Worm (Caenorhabditis elegans): Measurements from ENCODE around the gene F40G9.6.

The F40G9.6 gene

DNA sequence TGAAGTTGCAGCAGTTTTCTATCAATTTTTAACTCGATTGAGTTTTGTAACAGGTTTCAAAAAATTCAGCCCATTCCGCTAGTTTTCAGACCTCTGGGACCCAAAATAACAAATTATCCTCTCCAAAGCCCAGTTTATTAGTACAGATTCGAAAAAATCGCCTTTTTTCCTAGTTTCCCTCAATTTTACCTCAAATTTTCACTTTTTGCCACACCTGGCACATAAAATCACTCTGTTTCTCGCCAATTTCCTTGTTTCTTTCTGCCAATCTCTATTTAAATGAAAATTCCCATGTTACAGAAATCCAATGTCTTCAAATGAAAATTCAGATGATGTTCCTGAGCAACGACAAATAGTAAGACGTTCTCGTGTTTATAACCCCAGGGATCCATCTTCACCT lies 47.2 kb upstream of the F40G9.6 start, which contains the start of gene pals-22:
TSS of gene pals-22 (plus strand) at position 301 of the 400 bp plus-strand sequence.
- TF ChIP-seq ama-1 (optimal IDR thresholded peaks at IDR 0.05) (no peak), elt-3 (tag; optimal IDR thresholded peaks at IDR 0.05) (no peak), hmg-11 (tag; optimal IDR thresholded peaks at IDR 0.05) (no peak), zag-1 (tag; optimal IDR thresholded peaks at IDR 0.05) (no peak), pha-4 (tag; optimal IDR thresholded peaks at IDR 0.05) (no peak), pqm-1 (tag; optimal IDR thresholded peaks at IDR 0.05) (no peak), unc-62 (GFP tag; optimal IDR thresholded peaks at IDR 0.05) (no peak), unc-39 (tag; optimal IDR thresholded peaks at IDR 0.05) (no peak), nhr-23 (tag; optimal IDR thresholded peaks at IDR 0.05) (no peak), ceh-28 (tag; optimal IDR thresholded peaks at IDR 0.05) (no peak), ztf-4 (tag; optimal IDR thresholded peaks at IDR 0.05) (no peak), ceh-9 (tag; optimal IDR thresholded peaks at IDR 0.05) (no peak), nhr-76 (tag; optimal IDR thresholded peaks at IDR 0.05) (no peak), nhr-25 (tag; optimal IDR thresholded peaks at IDR 0.05) (no peak), snpc-4 (tag; optimal IDR thresholded peaks at IDR 0.05) (no peak), mdl-1 (tag; optimal IDR thresholded peaks at IDR 0.05) (no peak), R02D3.7 (tag; optimal IDR thresholded peaks at IDR 0.05) (no peak)

DNA sequence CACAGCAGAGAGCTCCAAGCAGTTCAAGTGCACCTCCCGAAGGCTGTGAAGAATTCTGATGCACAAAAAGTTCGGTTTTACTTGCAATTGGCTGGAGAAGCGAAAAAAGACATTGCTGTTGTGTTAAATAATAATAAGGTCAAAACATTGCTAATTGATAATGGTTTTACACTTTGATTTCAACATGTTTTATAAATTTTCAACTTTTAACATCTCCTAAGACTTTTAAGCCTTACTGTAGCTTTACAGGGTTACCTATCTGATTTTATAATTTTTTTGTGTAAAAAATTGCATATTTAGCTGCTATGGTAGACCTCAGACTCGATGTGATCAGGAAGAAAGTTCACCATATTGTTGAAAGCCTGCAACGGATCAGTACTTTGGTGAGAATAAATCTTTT lies 45.1 kb upstream of the F40G9.6 start, which contains the start of gene pals-25:
TSS of gene pals-25 (plus strand) at position 301 of the 400 bp plus-strand sequence.
- TF ChIP-seq fkh-2 (tag; optimal IDR thresholded peaks at IDR 0.05) (no peak), ztf-4 (tag; optimal IDR thresholded peaks at IDR 0.05) (no peak), R02D3.7 (tag; optimal IDR thresholded peaks at IDR 0.05) (no peak), daf-12 (tag; optimal IDR thresholded peaks at IDR 0.05) (no peak), ceh-82 (tag; optimal IDR thresholded peaks at IDR 0.05) (no peak), ZK546.5 (tag; optimal IDR thresholded peaks at IDR 0.05) (no peak)

DNA sequence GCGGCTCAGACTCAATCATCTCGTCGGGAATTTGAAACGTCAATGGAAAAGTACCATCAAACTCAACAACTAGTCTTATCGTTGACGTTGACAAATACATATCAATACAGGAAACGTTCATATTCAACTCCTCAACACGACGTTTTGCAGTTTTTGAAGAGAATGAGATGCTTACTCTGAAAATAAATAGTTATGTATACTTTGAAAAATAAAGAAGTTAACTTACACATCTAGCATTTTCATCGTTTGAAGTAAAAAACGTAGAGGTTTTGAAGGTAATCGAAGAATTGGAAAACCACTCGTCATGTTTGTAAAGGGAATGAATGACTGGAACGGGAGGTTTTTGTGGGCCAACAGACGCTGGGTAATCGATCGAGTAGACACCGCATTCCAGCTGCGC lies 38.4 kb upstream of the F40G9.6 start, which contains the start of gene fbxb-81:
TSS of gene fbxb-81 (minus strand) at position 314 of the 400 bp plus-strand sequence.
- TF ChIP-seq daf-12 (tag; optimal IDR thresholded peaks at IDR 0.05) (no peak), nhr-43 (tag; optimal IDR thresholded peaks at IDR 0.05; ENCODE audit: poor library complexity, severe bottlenecking) (no peak), ztf-4 (tag; optimal IDR thresholded peaks at IDR 0.05) (no peak), pqm-1 (tag; optimal IDR thresholded peaks at IDR 0.05) (no peak), nhr-77 (tag; optimal IDR thresholded peaks at IDR 0.05) (no peak), nfya-1 (tag; optimal IDR thresholded peaks at IDR 0.05; ENCODE audit: insufficient read depth) (no peak), eor-1 (tag; optimal IDR thresholded peaks at IDR 0.05) (no peak), mdl-1 (tag; optimal IDR thresholded peaks at IDR 0.05) (no peak), mml-1 (tag; optimal IDR thresholded peaks at IDR 0.05) (no peak), aly-2 (tag; optimal IDR thresholded peaks at IDR 0.05) (no peak), tbx-2 (tag; optimal IDR thresholded peaks at IDR 0.05) (no peak), fkh-10 (GFP tag; optimal IDR thresholded peaks at IDR 0.05) (no peak), nhr-237 (tag; optimal IDR thresholded peaks at IDR 0.05) (no peak), ztf-11 (tag; optimal IDR thresholded peaks at IDR 0.05) (no peak), jun-1 (tag; optimal IDR thresholded peaks at IDR 0.05) (no peak), elt-3 (tag; optimal IDR thresholded peaks at IDR 0.05) (no peak), nhr-76 (tag; optimal IDR thresholded peaks at IDR 0.05) (no peak), ceh-28 (tag; optimal IDR thresholded peaks at IDR 0.05) (no peak), nhr-25 (tag; optimal IDR thresholded peaks at IDR 0.05) (no peak)

ce11 chrIII:143121-143520 lies 36.2 kb upstream of the F40G9.6 start, which contains the start of gene fbxb-82:
Gene fbxb-82 (minus strand): TSS chrIII:143221.
- TF ChIP-seq ceh-82 (tag; optimal IDR thresholded peaks at IDR 0.05) = no peak
- TF ChIP-seq mdl-1 (tag; optimal IDR thresholded peaks at IDR 0.05) = no peak
- TF ChIP-seq nhr-25 (tag; optimal IDR thresholded peaks at IDR 0.05) = no peak
- no peak for TF ChIP-seq eor-1 (tag; optimal IDR thresholded peaks at IDR 0.05)
- no peak for TF ChIP-seq tbx-2 (tag; optimal IDR thresholded peaks at IDR 0.05)
- TF ChIP-seq ceh-28 (tag; optimal IDR thresholded peaks at IDR 0.05) = no peak
- no peak for TF ChIP-seq elt-1 (tag; optimal IDR thresholded peaks at IDR 0.05)
- TF ChIP-seq pqm-1 (tag; optimal IDR thresholded peaks at IDR 0.05) = no peak
- no peak for TF ChIP-seq pha-4 (tag; optimal IDR thresholded peaks at IDR 0.05)
- no peak for TF ChIP-seq ceh-9 (tag; optimal IDR thresholded peaks at IDR 0.05)
- no peak for TF ChIP-seq nhr-28 (tag; optimal IDR thresholded peaks at IDR 0.05)

ce11 chrIII:145078-145477 lies 34.3 kb upstream of the F40G9.6 start, which contains the start of the genes T17A3.12 and fbxb-83:
Gene T17A3.12 (minus strand): TSS chrIII:145178.
Gene fbxb-83 (minus strand): TSS chrIII:145211.
- TF ChIP-seq fkh-10 (GFP tag; optimal IDR thresholded peaks at IDR 0.05) (no peak), nhr-25 (tag; optimal IDR thresholded peaks at IDR 0.05) (no peak)
